Fruit fly (Drosophila melanogaster): ENCODE measurements around the gene SdhD.

The SdhD gene

dm6 chr3R:23783961-23784360, 23.6 kb upstream of the SdhD start (continued):
- peak; percentile 39 for TF ChIP-seq CG5180 (GFP tag; optimal IDR thresholded peaks at IDR 0.05)
- peak; percentile 20 for TF ChIP-seq CG10147 (GFP tag; optimal IDR thresholded peaks at IDR 0.05)
- no peak for TF ChIP-seq h (optimal IDR thresholded peaks at IDR 0.05)
- TF ChIP-seq otp (GFP tag; IDR thresholded peaks at IDR 0.05), result peak; percentile 72; the same call in 2 of the 3 replicates
- peak; percentile 16 for TF ChIP-seq Dek (tag; optimal IDR thresholded peaks at IDR 0.05)
- peak; percentile 42 for TF ChIP-seq CG3281 (GFP tag; optimal IDR thresholded peaks at IDR 0.05)
- peak; percentile 88 for TF ChIP-seq gsb-n (tag; optimal IDR thresholded peaks at IDR 0.05)
- TF ChIP-seq CG9932 (GFP tag; IDR thresholded peaks at IDR 0.05), result no peak
- no peak for TF ChIP-seq dati (GFP tag; IDR thresholded peaks at IDR 0.05)
- peak; percentile 47; the same call in 1 of the 2 replicates for TF ChIP-seq CG4730 (GFP tag; IDR thresholded peaks at IDR 0.05)
- peak; percentile 39 for TF ChIP-seq Side (GFP tag; optimal IDR thresholded peaks at IDR 0.05)
- TF ChIP-seq Bdp1 (GFP tag; optimal IDR thresholded peaks at IDR 0.05), result no peak
- TF ChIP-seq Xbp1 (GFP tag; optimal IDR thresholded peaks at IDR 0.05), result peak; percentile 76
- TF ChIP-seq trh (GFP tag; optimal IDR thresholded peaks at IDR 0.05), result peak; percentile 49
- TF ChIP-seq ken (GFP tag; IDR thresholded peaks at IDR 0.05), result peak; percentile 48; the same call in 1 of the 3 replicates
- peak; percentile 65; the same call in 2 of the 3 replicates for TF ChIP-seq CG11093 (GFP tag; IDR thresholded peaks at IDR 0.05)
- peak; percentile 8 for TF ChIP-seq CG7271 (tag; optimal IDR thresholded peaks at IDR 0.05)
- peak; percentile 49 for TF ChIP-seq NK7.1 (GFP tag; optimal IDR thresholded peaks at IDR 0.05)
- TF ChIP-seq CG34224 (GFP tag; IDR thresholded peaks at IDR 0.05; ENCODE audit: partially characterized antibody), result no peak
- peak; percentile 72 for TF ChIP-seq CG8924 (tag; optimal IDR thresholded peaks at IDR 0.05)
- no peak for TF ChIP-seq Neu2 (GFP tag; optimal IDR thresholded peaks at IDR 0.05; ENCODE audit: borderline replicate concordance)
- TF ChIP-seq Adf1 (GFP tag; IDR thresholded peaks at IDR 0.05), result no peak
- TF ChIP-seq CG7372 (GFP tag; IDR thresholded peaks at IDR 0.05), result no peak
- no peak for TF ChIP-seq BEAF-32 (GFP tag; optimal IDR thresholded peaks at IDR 0.05)
- TF ChIP-seq Eip74EF (GFP tag; optimal IDR thresholded peaks at IDR 0.05), result peak in 1 of 2 experiments; percentile 54
- no peak for TF ChIP-seq vnd (GFP tag; IDR thresholded peaks at IDR 0.05; ENCODE audit: partially characterized antibody)
- peak; percentile 83 for TF ChIP-seq tio (GFP tag; optimal IDR thresholded peaks at IDR 0.05)
- TF ChIP-seq jigr1 (GFP tag; IDR thresholded peaks at IDR 0.05), result no peak
- peak; percentile 87 to 92 for TF ChIP-seq bsh (GFP tag; optimal IDR thresholded peaks at IDR 0.05)
- TF ChIP-seq dm (GFP tag; optimal IDR thresholded peaks at IDR 0.05), result peak; percentile 39
- no peak for TF ChIP-seq Ada2b (GFP tag; IDR thresholded peaks at IDR 0.05)
- peak; percentile 57 for TF ChIP-seq H2.0 (GFP tag; IDR thresholded peaks at IDR 0.05)
- no peak for TF ChIP-seq GATAe (GFP tag; conservative IDR thresholded peaks at IDR 0.05)
- TF ChIP-seq caup (GFP tag; optimal IDR thresholded peaks at IDR 0.05; ENCODE audit: severe bottlenecking), result no peak
- peak; percentile 20 for TF ChIP-seq sqz (GFP tag; optimal IDR thresholded peaks at IDR 0.05)
- no peak for TF ChIP-seq Trl (optimal IDR thresholded peaks at IDR 0.05)
- TF ChIP-seq Trl (GFP tag; optimal IDR thresholded peaks at IDR 0.05), result peak; percentile 62
- TF ChIP-seq twi (tag; optimal IDR thresholded peaks at IDR 0.05), result peak; percentile 74
- peak; percentile 91 for TF ChIP-seq gem (tag; optimal IDR thresholded peaks at IDR 0.05)
- TF ChIP-seq NfI (GFP tag; optimal IDR thresholded peaks at IDR 0.05), result peak; percentile 44
- no peak for TF ChIP-seq ftz-f1 (GFP tag; optimal IDR thresholded peaks at IDR 0.05)
- TF ChIP-seq crol (GFP tag; IDR thresholded peaks at IDR 0.05), result no peak
- TF ChIP-seq CG6689 (GFP tag; IDR thresholded peaks at IDR 0.05), result peak; percentile 80
- no peak for TF ChIP-seq lov (optimal IDR thresholded peaks at IDR 0.05)
- no peak for TF ChIP-seq lov (GFP tag; IDR thresholded peaks at IDR 0.05)
- TF ChIP-seq Hr39 (optimal IDR thresholded peaks at IDR 0.05), result no peak
- no peak for TF ChIP-seq CG13296 (GFP tag; optimal IDR thresholded peaks at IDR 0.05)
- 0 out of 2 replicates have a peak, but pooled peaks have one; percentile 33 for TF ChIP-seq CG6272 (GFP tag; IDR thresholded peaks at IDR 0.05)
- TF ChIP-seq Lim3 (GFP tag; IDR thresholded peaks at IDR 0.05), result no peak
- TF ChIP-seq bigmax (GFP tag; optimal IDR thresholded peaks at IDR 0.05), result no peak
- peak; percentile 37 for TF ChIP-seq CG12155 (GFP tag; optimal IDR thresholded peaks at IDR 0.05)
- TF ChIP-seq CG3726 (GFP tag; IDR thresholded peaks at IDR 0.05), result peak; percentile 77; the same call in 2 of the 3 replicates

Measured in whole organism, embryonic.